Fruit fly (Drosophila melanogaster) whole organism, prepupa: Measurements from ENCODE around the gene nanos.

Source experiments
- Blimp-1 ChIP-seq: fragments of 200-800 bp; sonication (Bioruptor generic); optimal IDR thresholded peaks from 3 replicates; lab custom pipeline; 2017; ENCODE audit warnings: missing biosample characterization, missing genetic modification characterization, mild to moderate bottlenecking, moderate library complexity, missing genetic modification reagents
- CG10631 ChIP-seq: fragments of 200-800 bp; sonication (Bioruptor generic); optimal IDR thresholded peaks from 2 replicates; lab custom pipeline; 2016; ENCODE audit warnings: missing biosample characterization, missing genetic modification characterization
- CG10669 ChIP-seq: fragments of 200-800 bp; sonication (Bioruptor generic); optimal IDR thresholded peaks from 3 replicates; lab custom pipeline; 2018; ENCODE audit warnings: missing biosample characterization, mild to moderate bottlenecking, missing genetic modification characterization, moderate library complexity
- CG11294 ChIP-seq: fragments of 200-800 bp; sonication (Bioruptor generic); IDR thresholded peaks from 2 replicates; pipeline ENCODE4 v1.3.6; 2022; ENCODE audit warnings: missing biosample characterization, missing genetic modification characterization
- CG11902 ChIP-seq: fragments of 200-800 bp; sonication (Bioruptor generic); optimal IDR thresholded peaks from 3 replicates; lab custom pipeline; 2016; ENCODE audit warnings: missing biosample characterization, missing genetic modification characterization
- CG15336 ChIP-seq: fragments of 200-800 bp; sonication (Bioruptor generic); IDR thresholded peaks from 2 replicates; pipeline ENCODE4 v1.3.6; 2022; ENCODE audit warnings: missing biosample characterization, missing genetic modification characterization
- CG1621 ChIP-seq: fragments of 200-800 bp; sonication (Bioruptor generic); optimal IDR thresholded peaks from 3 replicates; lab custom pipeline; 2018; ENCODE audit warnings: missing biosample characterization, mild to moderate bottlenecking, missing genetic modification characterization
- CG16779 ChIP-seq: fragments of 200-800 bp; sonication (Bioruptor generic); optimal IDR thresholded peaks from 3 replicates; lab custom pipeline; 2017; ENCODE audit warnings: missing biosample characterization, mild to moderate bottlenecking, missing genetic modification characterization
- CG3032 ChIP-seq: fragments of 200-800 bp; optimal IDR thresholded peaks from 2 replicates; lab custom pipeline; 2019; ENCODE audit warnings: missing biosample characterization, mild to moderate bottlenecking, missing genetic modification characterization, moderate library complexity
- CG31627 ChIP-seq: fragments of 200-800 bp; sonication (Bioruptor generic); optimal IDR thresholded peaks from 3 replicates; lab custom pipeline; 2016; ENCODE audit warnings: missing biosample characterization, missing genetic modification characterization
- CG32006 ChIP-seq: fragments of 200-800 bp; sonication (Bioruptor generic); optimal IDR thresholded peaks from 3 replicates; lab custom pipeline; 2017; ENCODE audit warnings: missing biosample characterization, mild to moderate bottlenecking, missing genetic modification characterization
- CG34406 ChIP-seq: fragments of 200-800 bp; sonication (Bioruptor generic); optimal IDR thresholded peaks from 3 replicates; lab custom pipeline; 2016; ENCODE audit warnings: missing biosample characterization, missing genetic modification characterization
- CG3919 ChIP-seq: fragments of 200-800 bp; sonication (Bioruptor generic); optimal IDR thresholded peaks from 3 replicates; lab custom pipeline; 2016; ENCODE audit warnings: missing biosample characterization, missing genetic modification characterization
- CG6163 ChIP-seq: fragments of 200-800 bp; sonication (Bioruptor generic); IDR thresholded peaks from 3 replicates; pipeline ENCODE4 v1.3.6; 2022; ENCODE audit warnings: missing biosample characterization, missing genetic modification characterization
- CG6276 ChIP-seq: fragments of 200-800 bp; sonication (Bioruptor generic); optimal IDR thresholded peaks from 2 replicates; lab custom pipeline; 2017; ENCODE audit warnings: missing biosample characterization, mild to moderate bottlenecking, missing genetic modification characterization
- CG6792 ChIP-seq: fragments of 200-800 bp; sonication (Bioruptor generic); optimal IDR thresholded peaks from 3 replicates; lab custom pipeline; 2016; ENCODE audit warnings: missing biosample characterization, missing genetic modification characterization
- CG6808 ChIP-seq: fragments of 200-800 bp; sonication (Bioruptor generic); optimal IDR thresholded peaks from 3 replicates; lab custom pipeline; 2017; ENCODE audit warnings: missing biosample characterization, missing genetic modification characterization, mild to moderate bottlenecking, moderate library complexity, missing genetic modification reagents
- CG6854 ChIP-seq: fragments of 200-800 bp; sonication (Bioruptor generic); optimal IDR thresholded peaks from 2 replicates; lab custom pipeline; 2017; ENCODE audit warnings: missing biosample characterization, mild to moderate bottlenecking, missing genetic modification characterization
- CG7368 ChIP-seq: fragments of 200-800 bp; sonication (Bioruptor generic); optimal IDR thresholded peaks from 3 replicates; lab custom pipeline; 2016; ENCODE audit warnings: missing biosample characterization, missing genetic modification characterization
- CG8319 ChIP-seq: fragments of 200-800 bp; sonication (Bioruptor generic); optimal IDR thresholded peaks from 3 replicates; lab custom pipeline; 2016; ENCODE audit warnings: missing biosample characterization, missing genetic modification characterization
- CG8632 ChIP-seq: fragments of 200-800 bp; sonication (Bioruptor generic); optimal IDR thresholded peaks from 3 replicates; lab custom pipeline; 2016; ENCODE audit warnings: missing biosample characterization, missing genetic modification characterization
- CG9139 ChIP-seq: fragments of 200-800 bp; sonication (Bioruptor generic); optimal IDR thresholded peaks from 3 replicates; lab custom pipeline; 2017; ENCODE audit warnings: missing biosample characterization, mild to moderate bottlenecking, missing genetic modification characterization
- Eip75B ChIP-seq: fragments of 200-800 bp; sonication (Bioruptor generic); optimal IDR thresholded peaks from 3 replicates; lab custom pipeline; 2016; ENCODE audit warnings: missing biosample characterization, missing genetic modification characterization
- Eip78C ChIP-seq: fragments of 200-800 bp; sonication (Bioruptor generic); peaks from one replicate; lab custom pipeline; 2016; ENCODE audit warnings: missing biosample characterization, missing genetic modification characterization
- Eip93F ChIP-seq: fragments of 200-800 bp; sonication (Bioruptor generic); optimal IDR thresholded peaks from 2 replicates; lab custom pipeline; 2016; ENCODE audit warnings: missing biosample characterization, mild to moderate bottlenecking, missing genetic modification characterization
- Ets21C ChIP-seq: fragments of 200-800 bp; sonication (Bioruptor generic); optimal IDR thresholded peaks from 3 replicates; lab custom pipeline; 2016; ENCODE audit warnings: missing biosample characterization, missing genetic modification characterization
- Ets96B ChIP-seq: fragments of 200-800 bp; optimal IDR thresholded peaks from 2 replicates; lab custom pipeline; 2019; ENCODE audit warnings: missing biosample characterization, mild to moderate bottlenecking, missing genetic modification characterization, moderate library complexity
- Gug ChIP-seq: fragments of 200-800 bp; sonication (Bioruptor generic); IDR thresholded peaks from 2 replicates; pipeline ENCODE4 v1.3.6; 2022; ENCODE audit warnings: missing biosample characterization, missing genetic modification characterization
- Hr38 ChIP-seq: sonication (Bioruptor generic); optimal IDR thresholded peaks from 2 replicates; lab custom pipeline; 2016; ENCODE audit warnings: missing biosample characterization, missing genetic modification characterization
- Hr39 ChIP-seq: fragments of 200-800 bp; sonication (Bioruptor generic); optimal IDR thresholded peaks from 2 replicates; lab custom pipeline; 2016; ENCODE audit warnings: missing biosample characterization, missing genetic modification characterization
- Hr4 ChIP-seq: fragments of 200-800 bp; sonication (Bioruptor generic); optimal IDR thresholded peaks from 3 replicates; lab custom pipeline; 2016; ENCODE audit warnings: missing biosample characterization, missing genetic modification characterization
- Met ChIP-seq: fragments of 200-800 bp; sonication (Bioruptor generic); optimal IDR thresholded peaks from 3 replicates; lab custom pipeline; 2016; ENCODE audit warnings: missing biosample characterization, missing genetic modification characterization
- Sox102F ChIP-seq: fragments of 200-800 bp; sonication (Bioruptor generic); optimal IDR thresholded peaks from 2 replicates; lab custom pipeline; 2016; ENCODE audit warnings: missing biosample characterization, mild to moderate bottlenecking, missing genetic modification characterization
- Sox15 ChIP-seq: fragments of 200-800 bp; sonication (Bioruptor generic); optimal IDR thresholded peaks from 3 replicates; lab custom pipeline; 2016; ENCODE audit warnings: missing biosample characterization, missing genetic modification characterization
- achi ChIP-seq: fragments of 200-800 bp; sonication (Bioruptor generic); optimal IDR thresholded peaks from 3 replicates; lab custom pipeline; 2016; ENCODE audit warnings: missing biosample characterization, missing genetic modification characterization
- cyc ChIP-seq: fragments of 200-800 bp; sonication (Bioruptor generic); optimal IDR thresholded peaks from 3 replicates; lab custom pipeline; 2016; ENCODE audit warnings: missing biosample characterization, missing genetic modification characterization
- dac ChIP-seq: fragments of 200-800 bp; sonication (Bioruptor generic); optimal IDR thresholded peaks from 2 replicates; lab custom pipeline; 2017; ENCODE audit warnings: missing biosample characterization, mild to moderate bottlenecking, missing genetic modification characterization
- eg ChIP-seq: fragments of 200-800 bp; sonication (Bioruptor generic); IDR thresholded peaks from 3 replicates; pipeline ENCODE4 v1.3.6; 2022; ENCODE audit warnings: missing biosample characterization, missing genetic modification characterization
- esn ChIP-seq: fragments of 200-800 bp; sonication (Bioruptor generic); optimal IDR thresholded peaks from 2 replicates; lab custom pipeline; 2016; ENCODE audit warnings: missing biosample characterization, mild to moderate bottlenecking, missing genetic modification characterization, moderate library complexity
- fd59A ChIP-seq: fragments of 200-800 bp; sonication (Bioruptor generic); optimal IDR thresholded peaks from 2 replicates; lab custom pipeline; 2017; ENCODE audit warnings: missing biosample characterization, mild to moderate bottlenecking, missing genetic modification characterization, missing genetic modification reagents
- fd85E ChIP-seq: fragments of 200-800 bp; sonication (Bioruptor generic); optimal IDR thresholded peaks from 3 replicates; lab custom pipeline; 2016; ENCODE audit warnings: missing biosample characterization, missing genetic modification characterization
- fkh ChIP-seq: fragments of 200-800 bp; sonication (Bioruptor generic); optimal IDR thresholded peaks from 3 replicates; lab custom pipeline; 2017; ENCODE audit warnings: missing biosample characterization, mild to moderate bottlenecking, missing genetic modification characterization, moderate library complexity
- lz ChIP-seq: fragments of 200-800 bp; sonication (Bioruptor generic); optimal IDR thresholded peaks from 3 replicates; lab custom pipeline; 2016; ENCODE audit warnings: missing biosample characterization, missing genetic modification characterization
- net ChIP-seq: fragments of 200-800 bp; sonication (Bioruptor generic); optimal IDR thresholded peaks from 3 replicates; lab custom pipeline; 2016; ENCODE audit warnings: missing biosample characterization, missing genetic modification characterization
- pdm3 ChIP-seq: fragments of 200-800 bp; sonication (Bioruptor generic); optimal IDR thresholded peaks from 3 replicates; lab custom pipeline; 2016; ENCODE audit warnings: missing biosample characterization, missing genetic modification characterization
- salr ChIP-seq, 2 experiments: fragments of 200-800 bp; sonication (Bioruptor generic); optimal IDR thresholded peaks; 3 replicates each; lab custom pipeline; 2016 to 2018; ENCODE audit warnings: missing biosample characterization in 2 of 2, missing genetic modification characterization in 2 of 2, mild to moderate bottlenecking in 1 of 2
- spab ChIP-seq: fragments of 200-800 bp; sonication (Bioruptor generic); optimal IDR thresholded peaks from 2 replicates; lab custom pipeline; 2017; ENCODE audit warnings: missing biosample characterization, mild to moderate bottlenecking, missing genetic modification characterization, missing genetic modification reagents
- ss ChIP-seq, 2 experiments: fragments of 200-800 bp; sonication (Bioruptor generic); optimal IDR thresholded peaks; 2 replicates in 1 of 2; 3 replicates in 1 of 2; lab custom pipeline; 2017 to 2018; ENCODE audit warnings: mild to moderate bottlenecking in 2 of 2, missing biosample characterization in 2 of 2, missing genetic modification characterization in 2 of 2, moderate library complexity in 1 of 2
- svp ChIP-seq: fragments of 200-800 bp; sonication (Bioruptor generic); peaks from one replicate; lab custom pipeline; 2016; ENCODE audit warnings: missing biosample characterization, missing genetic modification characterization
- topi ChIP-seq: fragments of 200-800 bp; sonication (Bioruptor generic); optimal IDR thresholded peaks from 3 replicates; lab custom pipeline; 2016; ENCODE audit warnings: missing biosample characterization, missing genetic modification characterization
- vri ChIP-seq: fragments of 200-800 bp; sonication (Bioruptor generic); optimal IDR thresholded peaks from 3 replicates; lab custom pipeline; 2016; ENCODE audit warnings: missing biosample characterization, mild to moderate bottlenecking, missing genetic modification characterization

Gene nanos

dm6 chr3R:19151848-19152787 lies 4.9 kb upstream of the nanos start:
- TF ChIP-seq Gug (GFP tag; lab: Robert Waterston, UW), result no peak
- TF ChIP-seq Sox102F (GFP tag; lab: Kevin White, UChicago), result no peak
- no peak for TF ChIP-seq Eip93F (GFP tag; lab: Kevin White, UChicago)
- TF ChIP-seq CG1621 (tag; lab: Kevin White, UChicago), result no peak
- no peak for TF ChIP-seq ss (GFP tag; optimal IDR thresholded peaks at IDR 0.05; lab: Kevin White, UChicago)
- no peak for TF ChIP-seq CG6854 (GFP tag; lab: Kevin White, UChicago)
- TF ChIP-seq CG3919 (GFP tag; lab: Kevin White, UChicago), result no peak
- peak; percentile 82 for TF ChIP-seq svp (GFP tag; lab: Kevin White, UChicago)
- peak; percentile 70 for TF ChIP-seq eg (GFP tag; lab: Robert Waterston, UW)
- TF ChIP-seq CG6808 (GFP tag; lab: Kevin White, UChicago), result no peak
- no peak for TF ChIP-seq CG6792 (GFP tag; lab: Kevin White, UChicago)
- peak; percentile 18 for TF ChIP-seq net (GFP tag; lab: Kevin White, UChicago)
- TF ChIP-seq CG3032 (tag; lab: Kevin White, UChicago), result no peak
- no peak for TF ChIP-seq Ets21C (GFP tag; lab: Kevin White, UChicago)
- peak; percentile 45; the same call in 1 of the 3 replicates for TF ChIP-seq CG6163
- no peak for TF ChIP-seq CG8319
- no peak for TF ChIP-seq pdm3 (GFP tag; lab: Kevin White, UChicago)
- no peak for TF ChIP-seq cyc (GFP tag; lab: Kevin White, UChicago)
- no peak for TF ChIP-seq CG11902 (GFP tag; lab: Kevin White, UChicago)
- no peak for TF ChIP-seq CG10669 (GFP tag; lab: Kevin White, UChicago)
- TF ChIP-seq fd59A, result no peak
- peak; percentile 16 for TF ChIP-seq CG10631 (GFP tag; lab: Kevin White, UChicago)
- no peak for TF ChIP-seq Hr39 (GFP tag; lab: Kevin White, UChicago)
- no peak for TF ChIP-seq spab
- peak; percentile 30 for TF ChIP-seq CG32006
- TF ChIP-seq Met, result peak; percentile 8
- TF ChIP-seq Ets96B (tag; lab: Kevin White, UChicago), result no peak
- TF ChIP-seq topi, result no peak
- TF ChIP-seq fd85E, result no peak
- no peak for TF ChIP-seq CG16779 (tag; lab: Kevin White, UChicago)
- TF ChIP-seq Hr4, result no peak
- TF ChIP-seq Eip75B (GFP tag; lab: Kevin White, UChicago), result no peak
- TF ChIP-seq CG15336 (GFP tag; lab: Robert Waterston, UW), result peak; percentile 52
- TF ChIP-seq Sox15 (GFP tag; lab: Kevin White, UChicago), result no peak
- no peak for TF ChIP-seq salr (GFP tag; optimal IDR thresholded peaks at IDR 0.05; lab: Kevin White, UChicago)
- no peak for TF ChIP-seq CG6276 (GFP tag; lab: Kevin White, UChicago)
- TF ChIP-seq CG34406 (GFP tag; lab: Kevin White, UChicago), result no peak
- TF ChIP-seq lz, result no peak
- TF ChIP-seq Blimp-1 (GFP tag; lab: Kevin White, UChicago), result no peak
- no peak for TF ChIP-seq dac (GFP tag; lab: Kevin White, UChicago)
- TF ChIP-seq Eip78C (GFP tag; lab: Kevin White, UChicago), result peak; percentile 45
- no peak for TF ChIP-seq CG31627 (GFP tag; lab: Kevin White, UChicago)
- peak; percentile 15 for TF ChIP-seq fkh
- peak; percentile 34 for TF ChIP-seq achi
- TF ChIP-seq Hr38, result no peak
- peak; percentile 6 for TF ChIP-seq CG8632
- no peak for TF ChIP-seq CG9139 (GFP tag; lab: Kevin White, UChicago)
- TF ChIP-seq CG11294 (GFP tag; lab: Robert Waterston, UW), result 0 out of 2 replicates have a peak, but pooled peaks have one; percentile 14
- no peak for TF ChIP-seq esn (GFP tag; lab: Kevin White, UChicago)
- TF ChIP-seq CG7368 (GFP tag; lab: Kevin White, UChicago), result no peak
- no peak for TF ChIP-seq vri (GFP tag; lab: Kevin White, UChicago)
